Worm (Caenorhabditis elegans) whole organism, L3 larva: ENCODE data around the gene R10E11.9.
A peak's percentile ranks its signal among the peaks of the same experiment; 100 is the strongest.

ENCODE experiments used
- R02D3.7 ChIP-seq: fragments of 150-350 bp; optimal IDR thresholded peaks from 2 replicates; lab custom pipeline; 2014; ENCODE audit warnings: missing biosample characterization, missing genetic modification characterization
- ZK546.5 ChIP-seq: sonication (generic microtip); optimal IDR thresholded peaks from 2 replicates; lab custom pipeline; 2017; ENCODE audit warnings: missing biosample characterization, missing genetic modification characterization
- aly-2 ChIP-seq: fragments of 150-350 bp; optimal IDR thresholded peaks from 2 replicates; lab custom pipeline; 2014; ENCODE audit warnings: missing biosample characterization, missing genetic modification characterization
- ama-1 ChIP-seq: fragments of 150-350 bp; optimal IDR thresholded peaks from 2 replicates; lab custom pipeline; 2018
- ceh-28 ChIP-seq: fragments of 150-350 bp; optimal IDR thresholded peaks from 2 replicates; lab custom pipeline; 2014; ENCODE audit warnings: missing biosample characterization, missing genetic modification reagents, missing genetic modification characterization
- ceh-82 ChIP-seq: fragments of 150-350 bp; optimal IDR thresholded peaks from 2 replicates; lab custom pipeline; 2014; ENCODE audit warnings: missing biosample characterization, missing genetic modification characterization
- ceh-9 ChIP-seq: sonication (generic microtip); optimal IDR thresholded peaks from 2 replicates; lab custom pipeline; 2018; ENCODE audit warnings: missing biosample characterization, missing genetic modification characterization
- daf-12 ChIP-seq: fragments of 150-350 bp; optimal IDR thresholded peaks from 2 replicates; lab custom pipeline; 2014; ENCODE audit warnings: missing biosample characterization, missing genetic modification reagents, missing genetic modification characterization
- egl-5 ChIP-seq: fragments of 150-350 bp; optimal IDR thresholded peaks from 2 replicates; lab custom pipeline; 2017; ENCODE audit warnings: missing biosample characterization, missing genetic modification reagents, missing genetic modification characterization, inconsistent platforms
- elt-1 ChIP-seq: fragments of 150-350 bp; optimal IDR thresholded peaks from 2 replicates; lab custom pipeline; 2014; ENCODE audit warnings: missing biosample characterization, missing genetic modification characterization
- elt-2 ChIP-seq: sonication (generic microtip); optimal IDR thresholded peaks from 2 replicates; lab custom pipeline; 2016; ENCODE audit warnings: missing genetic modification reagents, mild to moderate bottlenecking, missing genetic modification characterization, missing compliant biosample characterization
- elt-3 ChIP-seq, 3 experiments: fragments of 150-350 bp in 1 of 3; sonication (generic microtip) in 2 of 3; optimal IDR thresholded peaks; 2 replicates in 2 of 3; 4 replicates in 1 of 3; lab custom pipeline; 2014 to 2017; ENCODE audit warnings: missing biosample characterization in 3 of 3, missing genetic modification characterization in 3 of 3
- eor-1 ChIP-seq, 2 experiments: fragments of 150-350 bp; optimal IDR thresholded peaks; 2 replicates each; lab custom pipeline; 2014 to 2018; ENCODE audit warnings: missing biosample characterization in 2 of 2, missing genetic modification characterization in 2 of 2
- fkh-2 ChIP-seq: fragments of 150-350 bp; optimal IDR thresholded peaks from 2 replicates; lab custom pipeline; 2014; ENCODE audit warnings: missing biosample characterization, missing genetic modification reagents, missing genetic modification characterization
- fos-1 ChIP-seq: fragments of 150-350 bp; optimal IDR thresholded peaks from 2 replicates; lab custom pipeline; 2014; ENCODE audit warnings: missing biosample characterization, missing genetic modification characterization
- hmg-11 ChIP-seq: sonication (generic microtip); optimal IDR thresholded peaks from 2 replicates; lab custom pipeline; 2016; ENCODE audit warnings: missing genetic modification characterization, missing compliant biosample characterization
- jun-1 ChIP-seq: fragments of 150-350 bp; optimal IDR thresholded peaks from 2 replicates; lab custom pipeline; 2014; ENCODE audit warnings: missing biosample characterization, missing genetic modification reagents, missing genetic modification characterization
- lin-15B ChIP-seq: fragments of 150-350 bp; optimal IDR thresholded peaks from 2 replicates; lab custom pipeline; 2014; ENCODE audit warnings: missing biosample characterization, missing genetic modification characterization
- lin-39 ChIP-seq: fragments of 150-350 bp; optimal IDR thresholded peaks from 2 replicates; lab custom pipeline; 2018; ENCODE audit warnings: missing biosample characterization, missing genetic modification reagents, missing genetic modification characterization
- lsy-12 ChIP-seq: sonication (generic microtip); optimal IDR thresholded peaks from 2 replicates; lab custom pipeline; 2016; ENCODE audit warnings: mild to moderate bottlenecking, missing genetic modification characterization, missing compliant biosample characterization
- mdl-1 ChIP-seq: fragments of 150-350 bp; optimal IDR thresholded peaks from 2 replicates; lab custom pipeline; 2014; ENCODE audit warnings: missing biosample characterization, missing genetic modification characterization
- mml-1 ChIP-seq: fragments of 150-350 bp; sonication (generic microtip); optimal IDR thresholded peaks from 3 replicates; lab custom pipeline; 2014; ENCODE audit warnings: missing biosample characterization, missing genetic modification characterization
- nfya-1 ChIP-seq: sonication (generic microtip); optimal IDR thresholded peaks from 2 replicates; lab custom pipeline; 2017; ENCODE audit warnings: missing genetic modification characterization, mild to moderate bottlenecking, missing compliant biosample characterization, antibody characterized with exemption, moderate library complexity; ENCODE audit not compliant: insufficient read depth
- nhr-11 ChIP-seq: fragments of 150-350 bp; optimal IDR thresholded peaks from 2 replicates; lab custom pipeline; 2014; ENCODE audit warnings: missing biosample characterization, missing genetic modification characterization
- nhr-12 ChIP-seq: fragments of 150-350 bp; optimal IDR thresholded peaks from 2 replicates; lab custom pipeline; 2014; ENCODE audit warnings: missing biosample characterization, missing genetic modification characterization
- nhr-23 ChIP-seq: fragments of 150-350 bp; optimal IDR thresholded peaks from 2 replicates; lab custom pipeline; 2014; ENCODE audit warnings: missing biosample characterization, missing genetic modification reagents, missing genetic modification characterization
- nhr-25 ChIP-seq: sonication (generic microtip); optimal IDR thresholded peaks from 2 replicates; lab custom pipeline; 2017; ENCODE audit warnings: missing biosample characterization, missing genetic modification characterization
- nhr-28 ChIP-seq: fragments of 150-350 bp; optimal IDR thresholded peaks from 2 replicates; lab custom pipeline; 2014; ENCODE audit warnings: missing biosample characterization, missing genetic modification characterization
- nhr-43 ChIP-seq: sonication (generic microtip); optimal IDR thresholded peaks from 2 replicates; lab custom pipeline; 2016; ENCODE audit warnings: mild to moderate bottlenecking, missing genetic modification characterization, missing compliant biosample characterization; ENCODE audit not compliant: poor library complexity, severe bottlenecking
- nhr-67 ChIP-seq: fragments of 150-350 bp; optimal IDR thresholded peaks from 2 replicates; lab custom pipeline; 2014; ENCODE audit warnings: missing biosample characterization, missing genetic modification characterization
- nhr-76 ChIP-seq: fragments of 150-350 bp; sonication (generic microtip); optimal IDR thresholded peaks from 5 replicates; lab custom pipeline; 2014; ENCODE audit warnings: missing biosample characterization, missing genetic modification characterization
- nhr-77 ChIP-seq: fragments of 150-350 bp; optimal IDR thresholded peaks from 2 replicates; lab custom pipeline; 2014; ENCODE audit warnings: missing biosample characterization, missing genetic modification characterization
- pha-4 ChIP-seq: fragments of 150-350 bp; optimal IDR thresholded peaks from 2 replicates; lab custom pipeline; 2014; ENCODE audit warnings: missing biosample characterization, missing genetic modification reagents, missing genetic modification characterization
- sea-2 ChIP-seq: fragments of 150-350 bp; sonication (generic microtip); optimal IDR thresholded peaks from 4 replicates; lab custom pipeline; 2014; ENCODE audit warnings: missing biosample characterization, missing genetic modification reagents, missing genetic modification characterization
- skn-1 ChIP-seq: fragments of 150-350 bp; optimal IDR thresholded peaks from 2 replicates; lab custom pipeline; 2014; ENCODE audit warnings: missing biosample characterization, missing genetic modification characterization
- snpc-4 ChIP-seq: fragments of 150-350 bp; optimal IDR thresholded peaks from 2 replicates; lab custom pipeline; 2014; ENCODE audit warnings: missing biosample characterization, missing genetic modification characterization
- tbx-2 ChIP-seq: sonication (generic microtip); optimal IDR thresholded peaks from 2 replicates; lab custom pipeline; 2016; ENCODE audit warnings: mild to moderate bottlenecking, missing genetic modification characterization, missing compliant biosample characterization
- unc-39 ChIP-seq: sonication (generic microtip); optimal IDR thresholded peaks from 4 replicates; lab custom pipeline; 2017; ENCODE audit warnings: missing biosample characterization, missing genetic modification characterization
- unc-62 ChIP-seq: fragments of 150-350 bp; sonication (generic microtip); optimal IDR thresholded peaks from 4 replicates; lab custom pipeline; 2014; ENCODE audit warnings: missing biosample characterization, missing genetic modification reagents, missing genetic modification characterization
- zag-1 ChIP-seq: fragments of 150-350 bp; optimal IDR thresholded peaks from 2 replicates; lab custom pipeline; 2014; ENCODE audit warnings: missing biosample characterization, missing genetic modification characterization
- ztf-11 ChIP-seq: fragments of 150-350 bp; optimal IDR thresholded peaks from 2 replicates; lab custom pipeline; 2014; ENCODE audit warnings: missing biosample characterization, missing genetic modification characterization
- ztf-4 ChIP-seq: fragments of 150-350 bp; optimal IDR thresholded peaks from 2 replicates; lab custom pipeline; 2014; ENCODE audit warnings: missing biosample characterization, missing genetic modification characterization

The R10E11.9 gene

ce11 chrIII:9768023-9768422 lies 25.4 kb downstream of the R10E11.9 start:
- TF ChIP-seq lin-15B (tag; lab: Kevin White, UChicago): no peak
- TF ChIP-seq ceh-82: no peak
- no peak for TF ChIP-seq snpc-4 (tag; lab: Kevin White, UChicago)
- no peak for TF ChIP-seq sea-2 (GFP tag; lab: Kevin White, UChicago)
- no peak for TF ChIP-seq jun-1 (tag; lab: Kevin White, UChicago)
- TF ChIP-seq elt-1 (tag; lab: Kevin White, UChicago): no peak
- no peak for TF ChIP-seq nhr-76 (tag; lab: Kevin White, UChicago)
- TF ChIP-seq elt-3 (tag; optimal IDR thresholded peaks at IDR 0.05; lab: Kevin White, UChicago): no peak

ce11 chrIII:9767095-9767494 lies 26.3 kb downstream of the R10E11.9 start:
- TF ChIP-seq lsy-12 (tag; lab: Kevin White, UChicago) (no peak), tbx-2 (no peak), aly-2 (no peak), daf-12 (tag; lab: Kevin White, UChicago) (no peak), fkh-2 (no peak), nhr-43 (tag; lab: Kevin White, UChicago) (no peak), nhr-25 (tag; lab: Kevin White, UChicago) (no peak), sea-2 (GFP tag; lab: Kevin White, UChicago) (no peak), eor-1 (tag; optimal IDR thresholded peaks at IDR 0.05; lab: Kevin White, UChicago) (no peak), lin-39 (no peak)

- no peak for TF ChIP-seq elt-1 (tag; lab: Kevin White, UChicago)
- TF ChIP-seq egl-5 (tag; lab: Kevin White, UChicago): peak; percentile 44
- peak; percentile 69 for TF ChIP-seq nfya-1 (tag; lab: Kevin White, UChicago)
- peak; percentile 73 for TF ChIP-seq pha-4 (tag; lab: Kevin White, UChicago)
- peak; percentile 51 for TF ChIP-seq nhr-25 (tag; lab: Kevin White, UChicago)
- TF ChIP-seq nhr-23 (tag; lab: Kevin White, UChicago): peak; percentile 57
- peak; percentile 83 for TF ChIP-seq ceh-28
- peak; percentile 48 for TF ChIP-seq daf-12 (tag; lab: Kevin White, UChicago)
- peak; percentile 18 for TF ChIP-seq hmg-11
- no peak for TF ChIP-seq ama-1 (lab: Kevin White, UChicago)
- TF ChIP-seq lin-39: peak; percentile 53
- no peak for TF ChIP-seq ZK546.5 (tag; lab: Kevin White, UChicago)
These were observed 27.3 kb downstream of the R10E11.9 start, which contains the start of gene cbp-1 for ce11 chrIII:9766175-9766574. Gene cbp-1, plus strand, starts transcription at chrIII:9766509.

ce11 chrIII:9765465-9765900 lies 28.0 kb downstream of the R10E11.9 start:
- TF ChIP-seq elt-2 (tag; lab: Kevin White, UChicago): peak; percentile 94
- peak; percentile 98 for TF ChIP-seq nhr-43 (tag; lab: Kevin White, UChicago)
- no peak for TF ChIP-seq ceh-9
- TF ChIP-seq zag-1 (tag; lab: Kevin White, UChicago): peak; percentile 60
- TF ChIP-seq snpc-4 (tag; lab: Kevin White, UChicago): peak; percentile 87
- TF ChIP-seq skn-1 (tag; lab: Kevin White, UChicago): peak; percentile 93
- peak; percentile 90 for TF ChIP-seq ceh-28
- TF ChIP-seq fkh-2: no peak
- peak; percentile 92 for TF ChIP-seq fos-1 (tag; lab: Kevin White, UChicago)
- TF ChIP-seq nhr-76 (tag; lab: Kevin White, UChicago): peak; percentile 37
- peak; percentile 99 for TF ChIP-seq nfya-1 (tag; lab: Kevin White, UChicago)
- TF ChIP-seq R02D3.7 (tag; lab: Kevin White, UChicago): peak; percentile 90
- peak; percentile 95 for TF ChIP-seq ztf-4 (tag; lab: Kevin White, UChicago)
- peak; percentile 86 for TF ChIP-seq unc-62 (GFP tag; lab: Kevin White, UChicago)
- TF ChIP-seq nhr-11 (tag; lab: Kevin White, UChicago): peak; percentile 91
- no peak for TF ChIP-seq ztf-11
- no peak for TF ChIP-seq nhr-12 (tag; lab: Kevin White, UChicago)
- peak; percentile 34 for TF ChIP-seq unc-39
- no peak for TF ChIP-seq nhr-67 (tag; lab: Kevin White, UChicago)
- peak; percentile 100 for TF ChIP-seq lin-39
- peak; percentile 97 for TF ChIP-seq tbx-2
- peak; percentile 16 for TF ChIP-seq nhr-28 (tag; lab: Kevin White, UChicago)
- TF ChIP-seq daf-12 (tag; lab: Kevin White, UChicago): peak; percentile 70
- peak; percentile 85 for TF ChIP-seq elt-1 (tag; lab: Kevin White, UChicago)
- TF ChIP-seq lsy-12 (tag; lab: Kevin White, UChicago): peak; percentile 99
- peak; percentile 99 for TF ChIP-seq nhr-23 (tag; lab: Kevin White, UChicago)
- TF ChIP-seq pha-4 (tag; lab: Kevin White, UChicago): peak; percentile 98
- TF ChIP-seq mdl-1 (tag; lab: Kevin White, UChicago): peak; percentile 92
- TF ChIP-seq sea-2 (GFP tag; lab: Kevin White, UChicago): peak; percentile 21
- peak; percentile 96 for TF ChIP-seq hmg-11
- TF ChIP-seq jun-1 (tag; lab: Kevin White, UChicago): peak; percentile 98
- peak; percentile 77 for TF ChIP-seq nhr-77 (tag; lab: Kevin White, UChicago)
- peak; percentile 93 for TF ChIP-seq ceh-82
- peak; percentile 99 for TF ChIP-seq nhr-25 (tag; lab: Kevin White, UChicago)
- TF ChIP-seq ama-1 (lab: Kevin White, UChicago): peak; percentile 99
- peak; percentile 98 for TF ChIP-seq egl-5 (tag; lab: Kevin White, UChicago)
- peak; percentile 95 for TF ChIP-seq lin-15B (tag; lab: Kevin White, UChicago)
- peak; percentile 90 for TF ChIP-seq aly-2
- TF ChIP-seq mml-1 (tag; lab: Kevin White, UChicago): no peak
- TF ChIP-seq elt-3 (tag; optimal IDR thresholded peaks at IDR 0.05; lab: Kevin White, UChicago): peak in 2 of 3 experiments; percentile 29 to 88
- no peak for TF ChIP-seq eor-1 (tag; optimal IDR thresholded peaks at IDR 0.05; lab: Kevin White, UChicago)
- TF ChIP-seq ZK546.5 (tag; lab: Kevin White, UChicago): peak; percentile 57
